Worm (Caenorhabditis elegans) whole organism, L2 larva: ENCODE results near the gene clec-129.

Experiments used
- ceh-82 ChIP-seq: fragments of 150-350 bp; optimal IDR thresholded peaks from 2 replicates; lab custom pipeline; 2014; ENCODE audit warnings: missing biosample characterization, missing genetic modification characterization
- elt-3 ChIP-seq: sonication (generic microtip); optimal IDR thresholded peaks from 2 replicates; lab custom pipeline; 2017; ENCODE audit warnings: missing biosample characterization, missing genetic modification characterization
- lin-39 ChIP-seq: fragments of 150-350 bp; optimal IDR thresholded peaks from 2 replicates; lab custom pipeline; 2014; ENCODE audit warnings: missing biosample characterization, missing genetic modification reagents, missing genetic modification characterization
- nhr-12 ChIP-seq: fragments of 150-350 bp; optimal IDR thresholded peaks from 2 replicates; lab custom pipeline; 2014; ENCODE audit warnings: missing biosample characterization, missing genetic modification characterization
- unc-62 ChIP-seq: fragments of 150-350 bp; optimal IDR thresholded peaks from 2 replicates; lab custom pipeline; 2014; ENCODE audit warnings: missing biosample characterization, missing genetic modification reagents, missing genetic modification characterization

DNA sequence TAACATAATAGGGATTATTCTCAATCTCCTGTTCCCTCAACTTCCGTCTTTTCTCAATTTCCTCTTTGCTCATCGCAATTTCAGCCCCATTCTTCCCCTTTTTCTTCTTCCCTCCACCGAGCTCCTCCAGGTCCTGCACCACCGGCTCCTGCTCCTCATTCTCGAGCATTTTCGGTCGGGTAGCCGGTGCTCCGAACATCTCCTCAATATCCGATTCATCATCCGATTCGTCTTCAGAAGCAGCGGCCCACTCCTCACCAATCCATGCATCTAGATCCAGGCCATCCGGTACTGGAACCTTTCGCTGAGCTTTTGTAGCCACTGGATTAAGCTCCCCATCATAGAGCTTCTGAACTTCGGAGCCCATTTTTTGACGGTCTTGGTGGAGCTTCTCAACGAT, 31.1 kb upstream of the clec-129 start:
- TF ChIP-seq ceh-82 (tag; lab: Kevin White, UChicago) (no peak), unc-62 (no peak), elt-3 (tag; lab: Kevin White, UChicago) (no peak), nhr-12 (no peak), lin-39 (tag; lab: Kevin White, UChicago) (no peak)
